Fruit fly (Drosophila melanogaster): Measurements from ENCODE around the gene Gs1l.

DNA sequence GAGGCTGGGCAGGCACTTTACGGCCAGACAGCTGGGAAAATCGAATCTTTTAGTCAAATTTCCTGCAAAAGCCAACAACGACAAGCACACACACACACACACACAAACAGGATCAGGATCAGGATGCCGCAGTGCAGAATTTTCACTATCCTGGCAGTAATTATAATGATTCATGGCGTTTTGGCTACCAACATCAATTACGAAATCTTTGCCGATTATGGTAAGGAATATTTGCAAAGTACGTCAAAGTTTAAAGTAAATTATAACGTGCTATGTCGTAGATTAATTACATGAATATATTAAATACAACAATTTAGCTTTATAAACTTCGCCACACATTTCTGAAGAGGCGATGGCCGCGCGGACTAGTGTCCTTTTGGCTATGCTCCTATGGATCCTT, 23.0 kb downstream of the Gs1l start, which contains the start of the genes CG34177 and CG34178:
- no peak for TF ChIP-seq psq (optimal IDR thresholded peaks at IDR 0.05)
- no peak for TF ChIP-seq insv (optimal IDR thresholded peaks at IDR 0.05)

Data from Kc167 (cell line).